Worm (Caenorhabditis elegans): Measurements from ENCODE around the gene tps-2.

Gene tps-2

ce11 chrII:14627330-14627729 lies 26.6 kb downstream of the tps-2 start, which contains the start of gene tag-297:
TSS of gene tag-297 (plus strand) at chrII:14627630.
- TF ChIP-seq egl-44 (GFP tag; IDR thresholded peaks at IDR 0.05): no peak

ce11 chrII:14632823-14633222 lies 32.1 kb downstream of the tps-2 start, which contains the start of gene C38C6.3:
TSS of gene C38C6.3 (plus strand) at chrII:14633123.
- TF ChIP-seq ekl-4 (GFP tag; IDR thresholded peaks at IDR 0.05): no peak
- TF ChIP-seq C06A6.2 (GFP tag; conservative IDR thresholded peaks at IDR 0.05): no peak
- TF ChIP-seq T26A5.8 (tag; optimal IDR thresholded peaks at IDR 0.05): no peak
- no peak for TF ChIP-seq hsf-1 (GFP tag; IDR thresholded peaks at IDR 0.05)
- TF ChIP-seq madf-10 (tag; optimal IDR thresholded peaks at IDR 0.05): no peak
- no peak for TF ChIP-seq F23B12.7 (tag; optimal IDR thresholded peaks at IDR 0.05; ENCODE audit: insufficient read depth)
- no peak for TF ChIP-seq ama-1 (optimal IDR thresholded peaks at IDR 0.05)
- TF ChIP-seq ama-1 (GFP tag; optimal IDR thresholded peaks at IDR 0.05): no peak
- no peak for TF ChIP-seq ceh-58 (GFP tag; IDR thresholded peaks at IDR 0.05)
- no peak for TF ChIP-seq nfyb-1 (GFP tag; IDR thresholded peaks at IDR 0.05)
- no peak for TF ChIP-seq hlh-26 (GFP tag; conservative IDR thresholded peaks at IDR 0.05)
- no peak for TF ChIP-seq bed-1 (GFP tag; IDR thresholded peaks at IDR 0.05)
- TF ChIP-seq madf-3 (GFP tag; IDR thresholded peaks at IDR 0.05): no peak
- no peak for TF ChIP-seq gei-17 (GFP tag; optimal IDR thresholded peaks at IDR 0.05)
- no peak for TF ChIP-seq nhr-179 (tag; optimal IDR thresholded peaks at IDR 0.05)
- no peak for TF ChIP-seq Y95B8A.8 (GFP tag; IDR thresholded peaks at IDR 0.05)

- TF ChIP-seq zfh-2 (GFP tag; conservative IDR thresholded peaks at IDR 0.05): peak; percentile 66
- no peak for TF ChIP-seq madf-8 (GFP tag; conservative IDR thresholded peaks at IDR 0.05)
Measured at ce11 chrII:14634042-14634441, 33.3 kb downstream of the tps-2 start.

ce11 chrII:14635179-14635578 lies 34.5 kb downstream of the tps-2 start:
- TF ChIP-seq ceh-91 (GFP tag; IDR thresholded peaks at IDR 0.05) (peak; percentile 19; the same call in 1 of the 2 replicates), dox-1 (GFP tag; IDR thresholded peaks at IDR 0.05) (peak; percentile 55), madf-6 (GFP tag; IDR thresholded peaks at IDR 0.05) (peak; percentile 41), egrh-3 (GFP tag; IDR thresholded peaks at IDR 0.05) (peak; percentile 30; the same call in 1 of the 2 replicates), lin-40 (tag; optimal IDR thresholded peaks at IDR 0.05) (no peak), egl-44 (GFP tag; IDR thresholded peaks at IDR 0.05) (peak; percentile 79), zim-3 (tag; optimal IDR thresholded peaks at IDR 0.05) (no peak), attf-3 (GFP tag; conservative IDR thresholded peaks at IDR 0.05) (0 out of 2 replicates have a peak, but pooled peaks have one; percentile 36), lin-26 (GFP tag; IDR thresholded peaks at IDR 0.05) (peak; percentile 74), nhr-90 (tag; optimal IDR thresholded peaks at IDR 0.05) (peak; percentile 43), hmg-20 (GFP tag; IDR thresholded peaks at IDR 0.05) (peak; percentile 63; the same call in 1 of the 2 replicates), mcd-1 (GFP tag; IDR thresholded peaks at IDR 0.05) (peak; percentile 54), die-1 (tag; optimal IDR thresholded peaks at IDR 0.05) (peak; percentile 66), Y79H2A.3 (GFP tag; conservative IDR thresholded peaks at IDR 0.05) (no peak), nfyb-1 (GFP tag; IDR thresholded peaks at IDR 0.05) (peak; percentile 76), Y56A3A.18 (GFP tag; IDR thresholded peaks at IDR 0.05) (0 out of 2 replicates have a peak, but pooled peaks have one; percentile 41), ztf-25 (GFP tag; IDR thresholded peaks at IDR 0.05) (peak; percentile 68; the same call in 1 of the 2 replicates), Y67H2A.10 (GFP tag; conservative IDR thresholded peaks at IDR 0.05) (no peak), K11D2.4 (GFP tag; IDR thresholded peaks at IDR 0.05) (0 out of 2 replicates have a peak, but pooled peaks have one; percentile 22), efl-1 (GFP tag; optimal IDR thresholded peaks at IDR 0.05) (no peak), B0019.2 (GFP tag; conservative IDR thresholded peaks at IDR 0.05) (0 out of 2 replicates have a peak, but pooled peaks have one; percentile 4), him-1 (tag; optimal IDR thresholded peaks at IDR 0.05) (peak; percentile 56), ceh-27 (GFP tag; optimal IDR thresholded peaks at IDR 0.05) (peak; percentile 20), lsy-27 (tag; optimal IDR thresholded peaks at IDR 0.05; ENCODE audit: borderline replicate concordance, insufficient read depth) (no peak), fkh-3 (tag; optimal IDR thresholded peaks at IDR 0.05) (no peak), attf-5 (GFP tag; optimal IDR thresholded peaks at IDR 0.05) (peak; percentile 35), rpc-1 (optimal IDR thresholded peaks at IDR 0.05) (peak; percentile 67), rpc-1 (tag; optimal IDR thresholded peaks at IDR 0.05) (peak; percentile 72)
